Worm (Caenorhabditis elegans): Measurements from ENCODE around the gene glb-9.

The glb-9 gene

ce11 chrII:7558864-7559263 lies 39.7 kb upstream of the glb-9 start:
- TF ChIP-seq K02D7.2 (tag; optimal IDR thresholded peaks at IDR 0.05) (no peak), unc-42 (tag; optimal IDR thresholded peaks at IDR 0.05) (peak; percentile 69), hlh-6 (tag; optimal IDR thresholded peaks at IDR 0.05) (no peak), sdc-2 (tag; optimal IDR thresholded peaks at IDR 0.05) (no peak)

ce11 chrII:7557981-7558380 lies 38.9 kb upstream of the glb-9 start:
- no peak for TF ChIP-seq elt-4 (tag; optimal IDR thresholded peaks at IDR 0.05)

- no peak for TF ChIP-seq T23F11.4 (GFP tag; optimal IDR thresholded peaks at IDR 0.05)
- TF ChIP-seq ama-1 (optimal IDR thresholded peaks at IDR 0.05), result no peak
- no peak for TF ChIP-seq nfya-1 (tag; optimal IDR thresholded peaks at IDR 0.05)
- no peak for TF ChIP-seq ceh-30 (tag; optimal IDR thresholded peaks at IDR 0.05)
- no peak for TF ChIP-seq ceh-18 (tag; optimal IDR thresholded peaks at IDR 0.05)
- no peak for TF ChIP-seq madf-2 (tag; optimal IDR thresholded peaks at IDR 0.05)
- no peak for TF ChIP-seq ceh-2 (tag; optimal IDR thresholded peaks at IDR 0.05)
- no peak for TF ChIP-seq sox-4 (tag; optimal IDR thresholded peaks at IDR 0.05)
- no peak for TF ChIP-seq sdc-2 (tag; optimal IDR thresholded peaks at IDR 0.05)
- no peak for TF ChIP-seq pax-1 (tag; optimal IDR thresholded peaks at IDR 0.05)
- TF ChIP-seq ceh-34 (tag; optimal IDR thresholded peaks at IDR 0.05), result no peak
- TF ChIP-seq ceh-48 (tag; optimal IDR thresholded peaks at IDR 0.05), result no peak
- TF ChIP-seq lim-6 (tag; optimal IDR thresholded peaks at IDR 0.05), result no peak
- no peak for TF ChIP-seq ztf-16 (tag; optimal IDR thresholded peaks at IDR 0.05)
- TF ChIP-seq pat-9 (tag; optimal IDR thresholded peaks at IDR 0.05), result no peak
- TF ChIP-seq gmeb-2 (tag; optimal IDR thresholded peaks at IDR 0.05), result no peak
- no peak for TF ChIP-seq mec-3 (tag; optimal IDR thresholded peaks at IDR 0.05; ENCODE audit: borderline replicate concordance)
- no peak for TF ChIP-seq Y22D7AL.16 (tag; optimal IDR thresholded peaks at IDR 0.05)
Observed at ce11 chrII:7555454-7555853, 36.3 kb upstream of the glb-9 start, which contains the start of gene ZK1290.14. ZK1290.14 (minus strand) TSS chrII:7555592.

- TF ChIP-seq nfya-1 (tag; optimal IDR thresholded peaks at IDR 0.05), result no peak
- TF ChIP-seq elt-2 (tag; optimal IDR thresholded peaks at IDR 0.05), result peak; percentile 32
Observed at ce11 chrII:7554716-7555247, 35.7 kb upstream of the glb-9 start.

ce11 chrII:7553806-7554205 lies 34.7 kb upstream of the glb-9 start, which contains the start of gene ZK1290.10:
ZK1290.10 (minus strand) TSS chrII:7553906.
- TF ChIP-seq ceh-48 (tag; optimal IDR thresholded peaks at IDR 0.05), result no peak
- no peak for TF ChIP-seq syd-9 (tag; optimal IDR thresholded peaks at IDR 0.05)
- TF ChIP-seq rnt-1 (tag; optimal IDR thresholded peaks at IDR 0.05), result no peak
- no peak for TF ChIP-seq zip-5 (tag; optimal IDR thresholded peaks at IDR 0.05)
- TF ChIP-seq hlh-8 (tag; optimal IDR thresholded peaks at IDR 0.05), result no peak

ce11 chrII:7549035-7549434 lies 29.9 kb upstream of the glb-9 start, which contains the start of gene tph-1:
tph-1 (plus strand) TSS chrII:7549335.
- TF ChIP-seq ceh-45 (GFP tag; IDR thresholded peaks at IDR 0.05), result no peak
- TF ChIP-seq pros-1 (tag; optimal IDR thresholded peaks at IDR 0.05), result no peak
- TF ChIP-seq ceh-31 (tag; optimal IDR thresholded peaks at IDR 0.05), result no peak

- TF ChIP-seq ceh-30 (tag; optimal IDR thresholded peaks at IDR 0.05) (no peak), hlh-13 (GFP tag; optimal IDR thresholded peaks at IDR 0.05) (no peak), odd-2 (tag; optimal IDR thresholded peaks at IDR 0.05) (no peak), che-1 (tag; optimal IDR thresholded peaks at IDR 0.05) (no peak), dve-1 (tag; optimal IDR thresholded peaks at IDR 0.05) (no peak), fax-1 (tag; optimal IDR thresholded peaks at IDR 0.05) (no peak), ama-1 (optimal IDR thresholded peaks at IDR 0.05) (no peak), zip-5 (tag; optimal IDR thresholded peaks at IDR 0.05) (no peak), ahr-1 (tag; optimal IDR thresholded peaks at IDR 0.05) (no peak), ceh-24 (tag; optimal IDR thresholded peaks at IDR 0.05) (no peak), unc-42 (tag; optimal IDR thresholded peaks at IDR 0.05) (no peak), C08G9.2 (tag; optimal IDR thresholded peaks at IDR 0.05) (no peak)
Observed at ce11 chrII:7548044-7548443, 28.9 kb upstream of the glb-9 start, which contains the start of gene fbxa-224. fbxa-224 (minus strand) TSS chrII:7548144.
